Fruit fly (Drosophila melanogaster) whole organism, pupa: ENCODE measurements around the gene RPA3.

ENCODE experiments used
- CG12605 ChIP-seq: fragments of 200-800 bp; sonication (Bioruptor generic); IDR thresholded peaks from 2 replicates; pipeline ENCODE4 v1.3.6; 2022; ENCODE audit warnings: missing biosample characterization, missing genetic modification characterization
- CG13204 ChIP-seq: fragments of 200-800 bp; sonication (Bioruptor generic); optimal IDR thresholded peaks from 2 replicates; lab custom pipeline; 2018; ENCODE audit warnings: missing biosample characterization, mild to moderate bottlenecking, missing genetic modification characterization, moderate library complexity
- CG15710 ChIP-seq: fragments of 200-800 bp; sonication (Bioruptor generic); optimal IDR thresholded peaks from 2 replicates; lab custom pipeline; 2018; ENCODE audit warnings: missing biosample characterization, mild to moderate bottlenecking, missing genetic modification characterization, moderate library complexity
- CG34367 ChIP-seq: fragments of 200-800 bp; sonication (Bioruptor generic); optimal IDR thresholded peaks from 2 replicates; lab custom pipeline; 2018; ENCODE audit warnings: missing biosample characterization, mild to moderate bottlenecking, missing genetic modification characterization
- CG8159 ChIP-seq: fragments of 200-800 bp; sonication (Bioruptor generic); optimal IDR thresholded peaks from 3 replicates; lab custom pipeline; 2018; ENCODE audit warnings: missing biosample characterization, mild to moderate bottlenecking, missing genetic modification characterization, moderate library complexity
- CG8301 ChIP-seq: fragments of 200-800 bp; sonication (Bioruptor generic); optimal IDR thresholded peaks from 2 replicates; lab custom pipeline; 2018; ENCODE audit warnings: missing biosample characterization, mild to moderate bottlenecking, missing genetic modification characterization
- CG9948 ChIP-seq: fragments of 200-800 bp; sonication (Bioruptor generic); optimal IDR thresholded peaks from 2 replicates; lab custom pipeline; 2018; ENCODE audit warnings: missing biosample characterization, mild to moderate bottlenecking, missing genetic modification characterization, moderate library complexity
- D1 ChIP-seq: fragments of 200-800 bp; sonication (Bioruptor generic); optimal IDR thresholded peaks from 2 replicates; lab custom pipeline; 2018; ENCODE audit warnings: missing biosample characterization, mild to moderate bottlenecking, missing genetic modification characterization, moderate library complexity
- EcR ChIP-seq: fragments of 200-800 bp; sonication (Bioruptor generic); optimal IDR thresholded peaks from 3 replicates; lab custom pipeline; 2019; ENCODE audit warnings: missing biosample characterization, missing genetic modification characterization, mild to moderate bottlenecking, moderate library complexity, missing genetic modification reagents
- Pif1A ChIP-seq: fragments of 200-800 bp; sonication (Bioruptor generic); optimal IDR thresholded peaks from 3 replicates; lab custom pipeline; 2016; ENCODE audit warnings: missing biosample characterization, missing genetic modification characterization
- Snoo ChIP-seq: fragments of 200-800 bp; sonication (Bioruptor generic); optimal IDR thresholded peaks from 3 replicates; lab custom pipeline; 2017; ENCODE audit warnings: missing biosample characterization, mild to moderate bottlenecking, missing genetic modification characterization, inconsistent platforms
- fd96Ca ChIP-seq: fragments of 200-800 bp; sonication (Bioruptor generic); IDR thresholded peaks from 3 replicates; pipeline ENCODE4 v1.3.6; 2022; ENCODE audit warnings: missing biosample characterization, missing genetic modification characterization
- gl ChIP-seq: fragments of 200-800 bp; sonication (Bioruptor generic); optimal IDR thresholded peaks from 2 replicates; lab custom pipeline; 2018; ENCODE audit warnings: missing biosample characterization, mild to moderate bottlenecking, missing genetic modification characterization
- rn ChIP-seq: fragments of 200-800 bp; sonication (Bioruptor generic); IDR thresholded peaks from 2 replicates; pipeline ENCODE4 v1.3.6; 2022; ENCODE audit warnings: missing biosample characterization, missing genetic modification characterization

dm6 chrX:11659634-11660033 is 44.0 kb upstream of the RPA3 start:
- TF ChIP-seq CG8159 (tag; lab: Kevin White, UChicago) (no peak), rn (GFP tag; lab: Robert Waterston, UW) (no peak), CG12605 (GFP tag; lab: Robert Waterston, UW) (no peak), CG8301 (tag; lab: Kevin White, UChicago) (no peak), Snoo (no peak), CG34367 (tag; lab: Kevin White, UChicago) (no peak), Pif1A (GFP tag; lab: Kevin White, UChicago) (no peak), CG13204 (GFP tag; lab: Kevin White, UChicago) (no peak), EcR (GFP tag; lab: Kevin White, UChicago) (no peak), CG9948 (tag; lab: Kevin White, UChicago) (no peak), fd96Ca (GFP tag; lab: Robert Waterston, UW) (no peak), CG15710 (tag; lab: Kevin White, UChicago) (no peak), D1 (no peak), gl (no peak)
